Fruit fly (Drosophila melanogaster): ENCODE measurements around the gene CG42394.

Gene CG42394

DNA sequence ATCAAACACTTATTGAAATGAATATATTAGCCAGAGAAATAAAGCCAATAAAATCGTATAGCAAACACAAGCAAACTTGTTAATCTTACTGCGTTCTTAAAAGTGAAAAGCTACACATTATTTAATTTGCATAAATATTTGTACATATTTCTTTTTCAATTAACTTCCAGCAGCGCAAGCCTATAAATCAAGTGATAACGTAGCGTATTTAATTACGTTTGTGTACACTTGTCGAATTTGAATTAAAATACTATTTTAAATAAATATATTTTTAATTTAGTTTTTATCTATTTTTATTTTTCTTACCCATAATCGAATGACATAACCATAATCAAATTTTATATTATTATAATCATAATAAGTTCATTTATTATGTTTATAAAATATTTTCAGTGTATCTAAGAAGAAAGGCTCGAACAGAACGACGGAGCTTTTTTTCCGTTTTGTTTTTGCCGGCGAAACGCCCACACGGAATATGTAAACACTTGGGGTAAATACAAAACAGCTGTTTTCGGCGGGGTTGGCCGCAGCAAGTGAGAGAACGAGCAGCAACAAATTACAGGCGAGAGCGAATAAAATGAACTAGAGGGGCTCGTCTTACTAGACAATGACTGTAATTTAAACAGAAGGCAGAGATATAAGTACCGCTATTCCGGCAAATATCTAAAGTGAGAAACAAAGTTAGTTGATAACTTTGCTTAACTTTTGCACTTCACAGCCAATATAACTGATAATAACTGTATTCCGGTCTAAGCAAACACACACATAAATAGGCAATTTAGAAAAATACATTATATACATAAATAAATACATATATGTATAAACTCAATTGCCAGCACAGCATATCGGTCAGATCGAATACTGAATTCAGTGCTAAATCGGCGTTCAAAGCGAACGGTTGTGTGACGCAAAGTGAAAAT is 26.1 kb downstream of the CG42394 start, which contains the start of gene Sodh2 (continued):
- TF ChIP-seq CG9932 (GFP tag; IDR thresholded peaks at IDR 0.05), result peak; percentile 86
- peak; percentile 79 for TF ChIP-seq bcd (GFP tag; optimal IDR thresholded peaks at IDR 0.05)
- no peak for TF ChIP-seq bbx (GFP tag; IDR thresholded peaks at IDR 0.05; ENCODE audit: partially characterized antibody)
- TF ChIP-seq CG15601 (tag; optimal IDR thresholded peaks at IDR 0.05), result peak; percentile 59
- TF ChIP-seq hth (optimal IDR thresholded peaks at IDR 0.05), result no peak
- TF ChIP-seq CG1602 (GFP tag; optimal IDR thresholded peaks at IDR 0.05), result peak; percentile 14
- no peak; the same call in 1 of the 2 replicates for TF ChIP-seq sim (GFP tag; IDR thresholded peaks at IDR 0.05)
- no peak for TF ChIP-seq Dref (GFP tag; IDR thresholded peaks at IDR 0.05)
- TF ChIP-seq CG8290 (GFP tag; optimal IDR thresholded peaks at IDR 0.05), result no peak
- TF ChIP-seq CG8290 (tag; optimal IDR thresholded peaks at IDR 0.05), result peak in 1 of 2 experiments; percentile 94
- no peak for TF ChIP-seq amos (GFP tag; IDR thresholded peaks at IDR 0.05; ENCODE audit: partially characterized antibody)
- peak; percentile 94 for TF ChIP-seq Hmr (GFP tag; optimal IDR thresholded peaks at IDR 0.05)
- 0 out of 2 replicates have a peak, but pooled peaks have one; percentile 13 for TF ChIP-seq ssp (GFP tag; IDR thresholded peaks at IDR 0.05)
- TF ChIP-seq CG10274 (GFP tag; optimal IDR thresholded peaks at IDR 0.05), result peak; percentile 52
- peak; percentile 84 for TF ChIP-seq HHEX (GFP tag; optimal IDR thresholded peaks at IDR 0.05)
- TF ChIP-seq vnd (GFP tag; IDR thresholded peaks at IDR 0.05; ENCODE audit: partially characterized antibody), result no peak
- no peak for TF ChIP-seq CG31388 (GFP tag; optimal IDR thresholded peaks at IDR 0.05)
- no peak for TF ChIP-seq CG42726 (GFP tag; IDR thresholded peaks at IDR 0.05; ENCODE audit: partially characterized antibody)
- TF ChIP-seq CG3995 (GFP tag; optimal IDR thresholded peaks at IDR 0.05), result peak; percentile 6
- peak in 1 of 2 experiments; percentile 78 for TF ChIP-seq crp (GFP tag; optimal IDR thresholded peaks at IDR 0.05)
- no peak for TF ChIP-seq CG6791 (GFP tag; IDR thresholded peaks at IDR 0.05; ENCODE audit: partially characterized antibody)
- TF ChIP-seq CG7271 (tag; optimal IDR thresholded peaks at IDR 0.05), result no peak
- TF ChIP-seq Dbx (GFP tag; IDR thresholded peaks at IDR 0.05), result peak; percentile 66; the same call in 2 of the 3 replicates
- peak; percentile 71 for TF ChIP-seq CG14710 (tag; optimal IDR thresholded peaks at IDR 0.05)
- peak; percentile 47; the same call in 1 of the 2 replicates for TF ChIP-seq MBD-R2 (GFP tag; IDR thresholded peaks at IDR 0.05)
- TF ChIP-seq CG3407 (GFP tag; optimal IDR thresholded peaks at IDR 0.05), result peak; percentile 74
- TF ChIP-seq Rfx (GFP tag; IDR thresholded peaks at IDR 0.05), result peak; percentile 94
- peak; percentile 66 for TF ChIP-seq ara (GFP tag; IDR thresholded peaks at IDR 0.05)
- peak; percentile 1 for TF ChIP-seq Dp (GFP tag; optimal IDR thresholded peaks at IDR 0.05)
- TF ChIP-seq disco-r (GFP tag; optimal IDR thresholded peaks at IDR 0.05), result peak; percentile 46
- peak; percentile 90 for TF ChIP-seq scrt (GFP tag; optimal IDR thresholded peaks at IDR 0.05)
- TF ChIP-seq CG30431 (GFP tag; optimal IDR thresholded peaks at IDR 0.05), result no peak
- TF ChIP-seq CG13894 (tag; optimal IDR thresholded peaks at IDR 0.05), result peak; percentile 72
- TF ChIP-seq Elba2 (GFP tag; optimal IDR thresholded peaks at IDR 0.05), result no peak
- no peak for TF ChIP-seq hkb (optimal IDR thresholded peaks at IDR 0.05)
- TF ChIP-seq hkb (GFP tag; IDR thresholded peaks at IDR 0.05), result peak; percentile 76
- no peak for TF ChIP-seq prd (optimal IDR thresholded peaks at IDR 0.05)
- TF ChIP-seq prd (GFP tag; IDR thresholded peaks at IDR 0.05), result peak; percentile 80
- TF ChIP-seq CG17361 (GFP tag; IDR thresholded peaks at IDR 0.05), result peak; percentile 88
- TF ChIP-seq cato (GFP tag; optimal IDR thresholded peaks at IDR 0.05; ENCODE audit: borderline replicate concordance), result no peak
- peak; percentile 47; the same call in 1 of the 2 replicates for TF ChIP-seq danr (GFP tag; IDR thresholded peaks at IDR 0.05)
- TF ChIP-seq CG2678 (tag; optimal IDR thresholded peaks at IDR 0.05), result peak; percentile 89
- no peak for TF ChIP-seq psq (GFP tag; optimal IDR thresholded peaks at IDR 0.05)
- peak; percentile 30 to 59 for TF ChIP-seq Pdp1 (GFP tag; optimal IDR thresholded peaks at IDR 0.05)
- TF ChIP-seq sna (GFP tag; IDR thresholded peaks at IDR 0.05; ENCODE audit: partially characterized antibody), result no peak
- TF ChIP-seq fd96Cb (tag; optimal IDR thresholded peaks at IDR 0.05), result peak; percentile 39
- peak; percentile 47 for TF ChIP-seq CG10654 (GFP tag; optimal IDR thresholded peaks at IDR 0.05)
- TF ChIP-seq PHDP (tag; optimal IDR thresholded peaks at IDR 0.05), result peak; percentile 79

All from whole organism, embryonic.